Worm (Caenorhabditis elegans) whole organism, L4 larva: Measurements from ENCODE around the gene hpo-28.
A peak's percentile ranks its signal among the peaks of the same experiment; 100 is the strongest.

ENCODE experiments used
- D1046.2 ChIP-seq: fragments of 200-800 bp; sonication (Bioruptor generic); IDR thresholded peaks from 2 replicates; pipeline ENCODE4 v1.3.6; 2022; ENCODE audit warnings: missing genetic modification characterization, missing compliant biosample characterization
- F37D6.2 ChIP-seq: sonication (generic microtip); optimal IDR thresholded peaks from 2 replicates; lab custom pipeline; 2016; ENCODE audit warnings: mild to moderate bottlenecking, missing genetic modification characterization, missing compliant biosample characterization
- F44E2.7 ChIP-seq: fragments of 200-800 bp; sonication (Bioruptor generic); IDR thresholded peaks from 2 replicates; pipeline ENCODE4 v2.1.2; 2022; ENCODE audit warnings: missing genetic modification characterization, missing compliant biosample characterization
- ZK546.5 ChIP-seq, 2 experiments: sonication (generic microtip); optimal IDR thresholded peaks; 2 replicates each; lab custom pipeline; 2017; ENCODE audit warnings: missing biosample characterization in 2 of 2, missing genetic modification characterization in 2 of 2
- aha-1 ChIP-seq: fragments of 150-350 bp; peaks from one replicate; lab custom pipeline; 2014; ENCODE audit warnings: missing biosample characterization, missing genetic modification characterization
- attf-4 ChIP-seq: sonication (generic microtip); optimal IDR thresholded peaks from 3 replicates; lab custom pipeline; 2017; ENCODE audit warnings: missing biosample characterization, missing genetic modification characterization
- ceh-20 ChIP-seq: fragments of 200-800 bp; sonication (Bioruptor generic); IDR thresholded peaks from 2 replicates; pipeline ENCODE4 v1.3.6; 2022; ENCODE audit warnings: missing genetic modification reagents, missing genetic modification characterization, missing compliant biosample characterization
- ceh-62 ChIP-seq: sonication (generic microtip); optimal IDR thresholded peaks from 2 replicates; lab custom pipeline; 2017; ENCODE audit warnings: missing biosample characterization, missing genetic modification characterization
- daf-19 ChIP-seq: fragments of 200-800 bp; sonication (Bioruptor generic); conservative IDR thresholded peaks from 2 replicates; pipeline ENCODE4 v1.3.6; 2022; ENCODE audit warnings: missing genetic modification characterization, missing compliant biosample characterization
- daf-8 ChIP-seq: fragments of 200-800 bp; sonication (Bioruptor generic); IDR thresholded peaks from 2 replicates; pipeline ENCODE4 v1.3.6; 2022; ENCODE audit warnings: missing genetic modification characterization, missing compliant biosample characterization
- dmd-8 ChIP-seq: fragments of 200-800 bp; sonication (Bioruptor generic); IDR thresholded peaks from 2 replicates; pipeline ENCODE4 v1.3.6; 2022; ENCODE audit warnings: missing genetic modification characterization, missing compliant biosample characterization
- hlh-11 ChIP-seq: fragments of 200-800 bp; sonication (Bioruptor generic); optimal IDR thresholded peaks from 2 replicates; lab custom pipeline; 2018; ENCODE audit warnings: mild to moderate bottlenecking, missing genetic modification characterization, missing compliant biosample characterization
- hmg-1.1 ChIP-seq: fragments of 200-800 bp; sonication (Bioruptor generic); IDR thresholded peaks from 2 replicates; pipeline ENCODE4 v1.3.6; 2022; ENCODE audit warnings: missing genetic modification reagents, missing genetic modification characterization, missing compliant biosample characterization
- lin-1 ChIP-seq: fragments of 200-800 bp; sonication (Bioruptor generic); IDR thresholded peaks from 2 replicates; pipeline ENCODE4 v1.3.6; 2022; ENCODE audit warnings: missing genetic modification reagents, missing genetic modification characterization, missing compliant biosample characterization
- lin-15B ChIP-seq: fragments of 150-350 bp; sonication (generic microtip); optimal IDR thresholded peaks from 3 replicates; lab custom pipeline; 2014; ENCODE audit warnings: missing biosample characterization, missing genetic modification characterization
- lin-29 ChIP-seq: fragments of 200-800 bp; sonication (Bioruptor generic); IDR thresholded peaks from 2 replicates; pipeline ENCODE4 v1.3.6; 2022; ENCODE audit warnings: missing genetic modification reagents, missing genetic modification characterization, missing compliant biosample characterization
- lin-38 ChIP-seq: fragments of 200-800 bp; sonication (Bioruptor generic); IDR thresholded peaks from 2 replicates; pipeline ENCODE4 v1.3.6; 2022; ENCODE audit warnings: missing genetic modification reagents, missing genetic modification characterization, missing compliant biosample characterization
- lsy-2 ChIP-seq, 2 experiments: fragments of 150-350 bp in 1 of 2; sonication (generic microtip) in 1 of 2; optimal IDR thresholded peaks; 2 replicates each; lab custom pipeline; 2014 to 2017; ENCODE audit warnings: missing biosample characterization in 2 of 2, missing genetic modification characterization in 2 of 2
- madf-9 ChIP-seq: fragments of 200-800 bp; sonication (Bioruptor generic); conservative IDR thresholded peaks from 2 replicates; pipeline ENCODE4 v1.3.6; 2022; ENCODE audit warnings: missing genetic modification reagents, missing genetic modification characterization, missing compliant biosample characterization
- mep-1 ChIP-seq: fragments of 150-350 bp; sonication (generic microtip); optimal IDR thresholded peaks from 3 replicates; lab custom pipeline; 2014; ENCODE audit warnings: missing biosample characterization, missing genetic modification characterization
- nhr-10 ChIP-seq: fragments of 150-350 bp; optimal IDR thresholded peaks from 2 replicates; lab custom pipeline; 2014; ENCODE audit warnings: missing biosample characterization, missing genetic modification characterization
- nhr-25 ChIP-seq: sonication (generic microtip); optimal IDR thresholded peaks from 2 replicates; lab custom pipeline; 2017; ENCODE audit warnings: missing genetic modification characterization, mild to moderate bottlenecking, missing compliant biosample characterization, antibody characterized with exemption, moderate library complexity, borderline replicate concordance; ENCODE audit not compliant: insufficient read depth
- nhr-42 ChIP-seq: fragments of 200-800 bp; sonication (Bioruptor generic); IDR thresholded peaks from 2 replicates; pipeline ENCODE4 v1.3.6; 2022; ENCODE audit warnings: missing genetic modification characterization, missing compliant biosample characterization
- nhr-76 ChIP-seq: fragments of 150-350 bp; optimal IDR thresholded peaks from 2 replicates; lab custom pipeline; 2014; ENCODE audit warnings: missing biosample characterization, missing genetic modification characterization
- saeg-2 ChIP-seq: fragments of 200-800 bp; sonication (Bioruptor generic); IDR thresholded peaks from 2 replicates; pipeline ENCODE4 v1.3.6; 2022; ENCODE audit warnings: missing genetic modification reagents, missing genetic modification characterization, missing compliant biosample characterization
- set-16 ChIP-seq: fragments of 200-800 bp; sonication (Bioruptor generic); IDR thresholded peaks from 2 replicates; pipeline ENCODE4 v1.3.6; 2022; ENCODE audit warnings: missing genetic modification reagents, missing genetic modification characterization, missing compliant biosample characterization
- skn-1 ChIP-seq: fragments of 150-350 bp; optimal IDR thresholded peaks from 2 replicates; lab custom pipeline; 2014; ENCODE audit warnings: missing biosample characterization, missing genetic modification characterization
- snpc-1.2 ChIP-seq: fragments of 200-800 bp; sonication (Bioruptor generic); IDR thresholded peaks from 2 replicates; pipeline ENCODE4 v1.3.6; 2022; ENCODE audit warnings: missing genetic modification reagents, missing genetic modification characterization, missing compliant biosample characterization
- snpc-4 ChIP-seq: fragments of 150-350 bp; optimal IDR thresholded peaks from 2 replicates; lab custom pipeline; 2014; ENCODE audit warnings: missing biosample characterization, missing genetic modification characterization
- tra-1 ChIP-seq: fragments of 200-800 bp; sonication (Bioruptor generic); IDR thresholded peaks from 2 replicates; pipeline ENCODE4 v1.3.6; 2022; ENCODE audit warnings: missing genetic modification reagents, missing genetic modification characterization, missing compliant biosample characterization
- zag-1 ChIP-seq: fragments of 150-350 bp; optimal IDR thresholded peaks from 2 replicates; lab custom pipeline; 2014; ENCODE audit warnings: missing biosample characterization, missing genetic modification characterization
- zip-11 ChIP-seq: fragments of 200-800 bp; sonication (Bioruptor generic); IDR thresholded peaks from 2 replicates; pipeline ENCODE4 v1.3.6; 2022; ENCODE audit warnings: missing genetic modification characterization, missing compliant biosample characterization
- ztf-11 ChIP-seq: fragments of 150-350 bp; optimal IDR thresholded peaks from 2 replicates; lab custom pipeline; 2014; ENCODE audit warnings: missing biosample characterization, missing genetic modification characterization

Gene hpo-28

DNA sequence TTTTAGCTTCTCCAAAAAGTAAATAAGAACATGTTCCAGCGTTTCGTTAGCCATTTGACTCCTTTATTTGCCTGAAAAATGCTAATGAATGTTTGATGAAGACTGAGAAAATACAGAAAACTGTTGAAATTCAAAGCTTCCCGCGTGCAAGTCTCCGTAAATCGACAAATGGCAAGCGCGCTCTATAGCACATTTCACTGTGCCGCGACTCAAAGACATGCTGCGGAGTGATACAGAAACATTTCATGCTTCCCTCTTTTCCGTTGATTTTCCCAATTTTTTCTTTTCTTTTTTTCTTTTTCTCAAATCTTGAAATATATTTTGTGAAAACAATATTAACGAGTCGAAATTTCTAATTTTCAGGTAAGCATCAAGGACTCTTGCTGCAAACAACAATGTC, 30.2 kb downstream of the hpo-28 start, which contains the start of the genes ska-3 and rps-12 (continued):
- TF ChIP-seq nhr-10 (tag; lab: Kevin White, UChicago) (peak; percentile 65), lin-38 (GFP tag; lab: Robert Waterston, UW) (peak; percentile 100), snpc-4 (tag; lab: Kevin White, UChicago) (peak; percentile 58), F37D6.2 (tag; lab: Kevin White, UChicago) (peak; percentile 93), skn-1 (tag; lab: Kevin White, UChicago) (no peak), dmd-8 (GFP tag; lab: Robert Waterston, UW) (no peak), daf-19 (peak; percentile 79; the same call in 1 of the 2 replicates), saeg-2 (peak; percentile 85), lsy-2 (tag; optimal IDR thresholded peaks at IDR 0.05; lab: Kevin White, UChicago) (peak; percentile 92 to 98), lin-29 (peak; percentile 89), nhr-42 (GFP tag; lab: Robert Waterston, UW) (peak; percentile 96), ceh-62 (tag; lab: Kevin White, UChicago) (no peak), lin-15B (peak; percentile 97), zip-11 (no peak), D1046.2 (GFP tag; lab: Robert Waterston, UW) (peak; percentile 94), F44E2.7 (GFP tag; lab: Robert Waterston, UW) (no peak), hmg-1.1 (GFP tag; lab: Robert Waterston, UW) (peak; percentile 98), ztf-11 (tag; lab: Kevin White, UChicago) (peak; percentile 44), ceh-20 (GFP tag; lab: Robert Waterston, UW) (peak; percentile 98), snpc-1.2 (GFP tag; lab: Robert Waterston, UW) (peak; percentile 68; the same call in 1 of the 2 replicates), mep-1 (tag; lab: Kevin White, UChicago) (peak; percentile 99), nhr-25 (tag; lab: Kevin White, UChicago) (peak; percentile 97), nhr-76 (tag; lab: Kevin White, UChicago) (peak; percentile 75), ZK546.5 (tag; optimal IDR thresholded peaks at IDR 0.05; lab: Kevin White, UChicago) (peak in 1 of 2 experiments; percentile 87), hlh-11 (tag; lab: Kevin White, UChicago) (peak; percentile 95), daf-8 (GFP tag; lab: Robert Waterston, UW) (no peak), attf-4 (tag; lab: Kevin White, UChicago) (peak; percentile 4), madf-9 (GFP tag; lab: Robert Waterston, UW) (peak; percentile 93), zag-1 (peak; percentile 86)

DNA sequence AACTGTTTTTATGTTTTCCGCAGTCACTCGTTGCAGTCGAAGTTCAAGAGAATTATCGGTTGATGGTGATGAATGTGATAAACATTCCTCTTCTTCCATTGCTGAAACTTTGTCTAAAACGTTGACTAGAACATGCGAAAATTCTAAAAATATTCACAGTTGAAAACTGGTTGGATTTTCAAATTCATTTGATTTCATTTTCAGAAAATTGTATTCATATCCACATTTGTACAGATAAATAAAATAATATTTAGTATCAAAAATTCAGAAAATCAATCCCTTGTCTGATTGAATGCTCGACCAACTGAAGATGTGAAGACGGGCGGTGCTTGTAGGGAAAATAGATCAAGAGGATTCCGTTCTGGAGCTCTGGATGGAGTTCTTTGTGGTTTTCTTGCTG, 31.3 kb downstream of the hpo-28 start, which contains the start of gene F54E7.9:
F54E7.9 (minus strand) TSS at position 101 of the 400 bp plus-strand sequence.
- TF ChIP-seq dmd-8 (GFP tag; lab: Robert Waterston, UW), result no peak

DNA sequence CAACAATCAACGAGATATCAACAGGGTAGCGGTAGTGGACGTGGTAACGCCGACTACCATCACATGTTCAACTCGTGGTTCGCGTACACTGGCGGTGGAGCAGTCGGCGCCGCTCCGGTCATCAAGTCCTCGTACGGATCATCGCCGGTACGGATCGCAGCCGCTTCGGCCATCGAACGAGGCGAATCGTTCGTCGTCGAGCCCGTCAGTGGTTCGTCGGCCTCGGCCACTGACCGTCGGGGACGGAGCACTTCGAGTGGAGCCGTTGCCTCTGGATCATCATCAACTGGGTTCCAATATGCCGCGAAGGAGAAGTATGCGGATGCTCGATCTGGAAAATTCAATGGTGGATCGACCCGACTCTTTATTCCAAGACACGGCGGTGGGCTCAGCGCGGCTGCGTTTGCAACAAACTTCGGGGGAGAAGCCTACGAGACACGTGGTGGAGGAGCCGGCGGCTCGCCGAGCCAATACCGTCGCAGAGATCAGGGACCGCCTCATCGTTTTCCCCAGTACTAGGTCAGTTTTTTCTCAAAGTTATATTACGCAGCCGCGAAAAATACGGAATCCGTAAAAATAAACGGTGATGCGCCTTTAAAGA, 33.6 kb downstream of the hpo-28 start:
- TF ChIP-seq set-16 (GFP tag; lab: Robert Waterston, UW) (peak; percentile 92), aha-1 (tag; lab: Kevin White, UChicago) (peak; percentile 52), D1046.2 (GFP tag; lab: Robert Waterston, UW) (0 out of 2 replicates have a peak, but pooled peaks have one; percentile 6), lin-1 (GFP tag; lab: Robert Waterston, UW) (no peak)

DNA sequence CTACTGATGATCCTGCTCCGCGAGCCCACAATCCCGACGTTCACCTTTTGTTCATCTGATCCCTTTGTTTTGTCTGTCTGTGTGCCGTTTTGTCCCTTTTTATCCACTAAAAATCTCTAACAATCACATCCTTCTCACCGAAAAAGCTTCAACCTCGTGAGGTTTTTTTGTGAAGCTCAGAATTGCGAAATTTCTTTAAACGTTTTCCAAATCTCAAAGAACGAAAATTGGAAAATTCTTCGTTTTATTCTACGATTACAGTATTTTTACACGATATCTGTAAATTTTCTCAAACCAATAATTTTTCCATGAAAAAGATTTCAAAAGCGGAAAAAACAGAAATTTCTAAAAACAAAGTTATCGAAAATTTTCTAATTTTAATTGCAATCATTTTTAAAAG, 34.9 kb downstream of the hpo-28 start:
- TF ChIP-seq lsy-2 (tag; optimal IDR thresholded peaks at IDR 0.05; lab: Kevin White, UChicago) (no peak), tra-1 (no peak), aha-1 (tag; lab: Kevin White, UChicago) (peak; percentile 61)
